Fruit fly (Drosophila melanogaster) whole organism, embryonic: Measurements from ENCODE around the gene CG5107.

Source experiments
- B-H1 ChIP-seq: fragments of 200-800 bp; sonication (Bioruptor generic); IDR thresholded peaks from 3 replicates; pipeline ENCODE4 v1.3.6; 2022; ENCODE audit warnings: missing biosample characterization, missing genetic modification characterization
- BEAF-32 ChIP-seq: fragments of 200-800 bp; sonication (Bioruptor generic); optimal IDR thresholded peaks from 3 replicates; lab custom pipeline; 2017; ENCODE audit warnings: missing biosample characterization, missing genetic modification characterization, mild to moderate bottlenecking, moderate library complexity, missing genetic modification reagents
- Bgb ChIP-seq: fragments of 200-800 bp; sonication (Bioruptor generic); IDR thresholded peaks from 2 replicates; pipeline ENCODE4 v1.3.6; 2022; ENCODE audit warnings: missing biosample characterization, missing genetic modification characterization; ENCODE audit not compliant: partially characterized antibody
- CG10654 ChIP-seq: fragments of 200-800 bp; sonication (Bioruptor generic); optimal IDR thresholded peaks from 2 replicates; lab custom pipeline; 2016; ENCODE audit warnings: missing biosample characterization, missing genetic modification characterization
- CG11247 ChIP-seq: fragments of 200-800 bp; sonication (Bioruptor generic); IDR thresholded peaks from 2 replicates; pipeline ENCODE4 v1.3.6; 2022; ENCODE audit warnings: missing biosample characterization, missing genetic modification characterization
- CG1233 ChIP-seq: fragments of 200-800 bp; sonication (Bioruptor generic); optimal IDR thresholded peaks from 4 replicates; lab custom pipeline; 2018; ENCODE audit warnings: missing biosample characterization, mild to moderate bottlenecking, missing genetic modification characterization
- CG13287 ChIP-seq: fragments of 200-800 bp; sonication (Bioruptor generic); IDR thresholded peaks from 2 replicates; pipeline ENCODE4 v1.3.6; 2022; ENCODE audit warnings: missing biosample characterization, missing genetic modification characterization; ENCODE audit not compliant: partially characterized antibody
- CG14860 ChIP-seq: fragments of 200-800 bp; sonication (Bioruptor generic); IDR thresholded peaks from 3 replicates; pipeline ENCODE4 v1.3.6; 2022; ENCODE audit warnings: missing biosample characterization, missing genetic modification characterization; ENCODE audit not compliant: partially characterized antibody
- CG15011 ChIP-seq: fragments of 200-800 bp; sonication (Bioruptor generic); optimal IDR thresholded peaks from 3 replicates; lab custom pipeline; 2018; ENCODE audit warnings: missing biosample characterization, mild to moderate bottlenecking, missing genetic modification characterization
- CG15514 ChIP-seq: fragments of 200-800 bp; sonication (Bioruptor generic); optimal IDR thresholded peaks from 3 replicates; lab custom pipeline; 2017; ENCODE audit warnings: missing biosample characterization, missing genetic modification characterization, mild to moderate bottlenecking, moderate library complexity, missing genetic modification reagents
- CG1647 ChIP-seq: fragments of 200-800 bp; sonication (Bioruptor generic); optimal IDR thresholded peaks from 3 replicates; lab custom pipeline; 2016; ENCODE audit warnings: missing biosample characterization, missing genetic modification characterization
- CG17186 ChIP-seq: fragments of 200-800 bp; sonication (Bioruptor generic); optimal IDR thresholded peaks from 3 replicates; lab custom pipeline; 2017; ENCODE audit warnings: missing biosample characterization, missing genetic modification reagents, missing genetic modification characterization
- CG17568 ChIP-seq: fragments of 200-800 bp; sonication (Bioruptor generic); optimal IDR thresholded peaks from 2 replicates; lab custom pipeline; 2018; ENCODE audit warnings: missing biosample characterization, mild to moderate bottlenecking, missing genetic modification characterization, moderate library complexity
- CG2116 ChIP-seq: fragments of 200-800 bp; sonication (Bioruptor generic); optimal IDR thresholded peaks from 3 replicates; lab custom pipeline; 2018; ENCODE audit warnings: missing biosample characterization, mild to moderate bottlenecking, missing genetic modification characterization
- CG32767 ChIP-seq: fragments of 200-800 bp; sonication (Bioruptor generic); IDR thresholded peaks from 2 replicates; pipeline ENCODE4 v1.3.6; 2022; ENCODE audit warnings: missing biosample characterization, missing genetic modification characterization
- CG34376 ChIP-seq: fragments of 200-800 bp; sonication (Bioruptor generic); optimal IDR thresholded peaks from 2 replicates; lab custom pipeline; 2018; ENCODE audit warnings: missing biosample characterization, mild to moderate bottlenecking, missing genetic modification characterization
- CG34422 ChIP-seq: fragments of 200-800 bp; sonication (Bioruptor generic); IDR thresholded peaks from 3 replicates; pipeline ENCODE4 v1.3.6; 2022; ENCODE audit warnings: missing biosample characterization, missing genetic modification characterization
- CG4707 ChIP-seq: fragments of 200-800 bp; sonication (Bioruptor generic); optimal IDR thresholded peaks from 2 replicates; lab custom pipeline; 2018; ENCODE audit warnings: missing biosample characterization, mild to moderate bottlenecking, missing genetic modification characterization, moderate library complexity
- CG7786 ChIP-seq: fragments of 200-800 bp; sonication (Bioruptor generic); optimal IDR thresholded peaks from 2 replicates; lab custom pipeline; 2016; ENCODE audit warnings: missing biosample characterization, missing genetic modification characterization
- CG9437 ChIP-seq: fragments of 200-800 bp; sonication (Bioruptor generic); optimal IDR thresholded peaks from 2 replicates; lab custom pipeline; 2018; ENCODE audit warnings: missing biosample characterization, mild to moderate bottlenecking, missing genetic modification characterization
- CTCF ChIP-seq: fragments of 200-800 bp; sonication (Bioruptor generic); optimal IDR thresholded peaks from 2 replicates; lab custom pipeline; 2017; ENCODE audit warnings: missing biosample characterization, mild to moderate bottlenecking, missing genetic modification characterization, moderate library complexity
- CrebB ChIP-seq: fragments of 200-800 bp; sonication (Bioruptor generic); optimal IDR thresholded peaks from 3 replicates; lab custom pipeline; 2018; ENCODE audit warnings: missing biosample characterization, mild to moderate bottlenecking, missing genetic modification characterization
- Dip2 ChIP-seq: fragments of 200-800 bp; sonication (Bioruptor generic); IDR thresholded peaks from 2 replicates; pipeline ENCODE4 v1.3.6; 2022; ENCODE audit warnings: missing biosample characterization, missing genetic modification characterization
- GATAe ChIP-seq: fragments of 200-800 bp; sonication (Bioruptor generic); conservative IDR thresholded peaks from 2 replicates; pipeline ENCODE4 v1.3.6; 2022; ENCODE audit warnings: missing biosample characterization, missing genetic modification characterization
- H15 ChIP-seq: fragments of 200-800 bp; sonication (Bioruptor generic); IDR thresholded peaks from 3 replicates; pipeline ENCODE4 v1.3.6; 2022; ENCODE audit warnings: missing biosample characterization, missing genetic modification characterization
- HmgZ ChIP-seq: fragments of 200-800 bp; sonication (Bioruptor generic); optimal IDR thresholded peaks from 2 replicates; lab custom pipeline; 2018; ENCODE audit warnings: missing biosample characterization, mild to moderate bottlenecking, missing genetic modification characterization
- Hmx ChIP-seq: fragments of 200-800 bp; sonication (Bioruptor generic); optimal IDR thresholded peaks from 2 replicates; lab custom pipeline; 2016; ENCODE audit warnings: missing biosample characterization, missing genetic modification characterization
- Hr3 ChIP-seq: fragments of 200-800 bp; sonication (Bioruptor generic); optimal IDR thresholded peaks from 3 replicates; lab custom pipeline; 2016; ENCODE audit warnings: missing biosample characterization, missing genetic modification characterization
- Mad ChIP-seq: fragments of 200-800 bp; sonication (Bioruptor generic); optimal IDR thresholded peaks from 2 replicates; lab custom pipeline; 2016; ENCODE audit warnings: missing biosample characterization, missing genetic modification characterization
- Rfx ChIP-seq: fragments of 200-800 bp; sonication (Bioruptor generic); IDR thresholded peaks from 2 replicates; pipeline ENCODE4 v1.3.6; 2022; ENCODE audit warnings: missing biosample characterization, missing genetic modification characterization
- Vsx1 ChIP-seq: fragments of 200-800 bp; sonication (Bioruptor generic); optimal IDR thresholded peaks from 2 replicates; lab custom pipeline; 2017; ENCODE audit warnings: missing biosample characterization, mild to moderate bottlenecking, missing genetic modification characterization, missing genetic modification reagents
- Xbp1 ChIP-seq: fragments of 200-800 bp; sonication (Bioruptor generic); optimal IDR thresholded peaks from 3 replicates; lab custom pipeline; 2016; ENCODE audit warnings: missing biosample characterization, mild to moderate bottlenecking, missing genetic modification characterization
- YL-1 ChIP-seq: fragments of 200-800 bp; sonication (Bioruptor generic); optimal IDR thresholded peaks from 3 replicates; lab custom pipeline; 2017; ENCODE audit warnings: missing biosample characterization, mild to moderate bottlenecking, missing genetic modification characterization
- ash1 ChIP-seq: fragments of 200-800 bp; sonication (Bioruptor generic); optimal IDR thresholded peaks from 2 replicates; lab custom pipeline; 2018; ENCODE audit warnings: missing biosample characterization, mild to moderate bottlenecking, missing genetic modification characterization
- ato ChIP-seq: fragments of 200-800 bp; sonication (Bioruptor generic); IDR thresholded peaks from 2 replicates; pipeline ENCODE4 v1.3.6; 2022; ENCODE audit warnings: missing biosample characterization, missing genetic modification characterization; ENCODE audit not compliant: partially characterized antibody
- az2 ChIP-seq: fragments of 200-800 bp; sonication (Bioruptor generic); optimal IDR thresholded peaks from 3 replicates; lab custom pipeline; 2016; ENCODE audit warnings: missing biosample characterization, missing genetic modification characterization
- bbx ChIP-seq: fragments of 200-800 bp; sonication (Bioruptor generic); IDR thresholded peaks from 2 replicates; pipeline ENCODE4 v1.3.6; 2022; ENCODE audit warnings: missing biosample characterization, missing genetic modification characterization; ENCODE audit not compliant: partially characterized antibody
- br ChIP-seq: fragments of >200 bp; optimal IDR thresholded peaks from 2 replicates; lab custom pipeline; 2017
- btn ChIP-seq: fragments of 200-800 bp; sonication (Bioruptor generic); optimal IDR thresholded peaks from 2 replicates; lab custom pipeline; 2016; ENCODE audit warnings: missing biosample characterization, missing genetic modification characterization
- disco-r ChIP-seq: fragments of 200-800 bp; sonication (Bioruptor generic); optimal IDR thresholded peaks from 2 replicates; lab custom pipeline; 2016; ENCODE audit warnings: missing biosample characterization, missing genetic modification characterization
- hb ChIP-seq: fragments of 200-800 bp; sonication (Bioruptor generic); IDR thresholded peaks from 3 replicates; pipeline ENCODE4 v1.3.6; 2022; ENCODE audit warnings: missing biosample characterization, missing genetic modification characterization; ENCODE audit not compliant: partially characterized antibody
- hbn ChIP-seq: fragments of 200-800 bp; sonication (Bioruptor generic); IDR thresholded peaks from 2 replicates; pipeline ENCODE4 v1.3.6; 2022; ENCODE audit warnings: missing biosample characterization, missing genetic modification characterization; ENCODE audit not compliant: partially characterized antibody
- ind ChIP-seq: fragments of 200-800 bp; sonication (Bioruptor generic); optimal IDR thresholded peaks from 3 replicates; lab custom pipeline; 2016; ENCODE audit warnings: missing biosample characterization, missing genetic modification characterization
- lilli ChIP-seq: fragments of 200-800 bp; sonication (Bioruptor generic); optimal IDR thresholded peaks from 3 replicates; lab custom pipeline; 2016; ENCODE audit warnings: missing biosample characterization, missing genetic modification characterization
- org-1 ChIP-seq: fragments of 200-800 bp; sonication (Bioruptor generic); optimal IDR thresholded peaks from 2 replicates; lab custom pipeline; 2017; ENCODE audit warnings: missing biosample characterization, missing genetic modification characterization
- slbo ChIP-seq: fragments of 200-800 bp; sonication (Bioruptor generic); IDR thresholded peaks from 2 replicates; pipeline ENCODE4 v1.3.6; 2022; ENCODE audit warnings: missing biosample characterization, missing genetic modification characterization
- sob ChIP-seq: fragments of 200-800 bp; sonication (Bioruptor generic); IDR thresholded peaks from 2 replicates; pipeline ENCODE4 v1.3.6; 2022; ENCODE audit warnings: missing biosample characterization, missing genetic modification characterization
- sqz ChIP-seq: fragments of 200-800 bp; sonication (Bioruptor generic); optimal IDR thresholded peaks from 3 replicates; lab custom pipeline; 2018; ENCODE audit warnings: missing biosample characterization, mild to moderate bottlenecking, missing genetic modification characterization
- ssp ChIP-seq: fragments of 200-800 bp; sonication (Bioruptor generic); IDR thresholded peaks from 2 replicates; pipeline ENCODE4 v1.3.6; 2022; ENCODE audit warnings: missing biosample characterization, missing genetic modification characterization
- toy ChIP-seq: fragments of 200-800 bp; sonication (Bioruptor generic); IDR thresholded peaks from 2 replicates; pipeline ENCODE4 v1.3.6; 2022; ENCODE audit warnings: missing biosample characterization, missing genetic modification characterization
- vvl ChIP-seq: fragments of 200-800 bp; sonication (Bioruptor generic); IDR thresholded peaks from 2 replicates; pipeline ENCODE4 v1.3.6; 2022; ENCODE audit warnings: missing biosample characterization, missing genetic modification characterization
- wor ChIP-seq: fragments of 200-800 bp; sonication (Bioruptor generic); IDR thresholded peaks from 2 replicates; pipeline ENCODE4 v1.3.6; 2022; ENCODE audit warnings: missing biosample characterization, missing genetic modification characterization

CG5107 gene

DNA sequence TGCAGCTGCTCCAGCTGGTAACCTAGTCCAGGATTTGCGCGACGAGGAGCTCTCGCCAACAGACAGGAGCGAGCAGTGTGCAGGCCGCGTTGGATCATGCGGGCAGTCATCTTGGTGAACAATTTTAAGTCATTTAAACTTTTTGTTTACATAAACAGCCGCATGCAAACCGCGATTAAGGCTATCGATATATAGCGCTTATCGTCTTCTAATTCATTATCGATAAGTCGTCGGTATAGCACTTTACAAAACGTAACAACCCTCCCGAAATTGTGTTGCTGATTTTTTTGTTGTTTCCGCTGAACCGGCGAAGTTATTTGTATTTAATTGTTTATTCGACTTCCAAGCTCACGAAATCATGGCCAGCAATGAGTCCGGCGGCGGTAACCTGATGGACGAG lies 28.2 kb upstream of the CG5107 start, which contains the start of the genes CG4553 and MED28 (continued):
- TF ChIP-seq CG17568 (GFP tag; lab: Kevin White, UChicago) (no peak), HmgZ (peak; percentile 18), Hr3 (no peak), CG2116 (GFP tag; lab: Kevin White, UChicago) (peak; percentile 82), YL-1 (GFP tag; lab: Kevin White, UChicago) (peak; percentile 75), BEAF-32 (peak; percentile 76), Rfx (0 out of 2 replicates have a peak, but pooled peaks have one; percentile 8), CG17186 (peak; percentile 60), CG1233 (GFP tag; lab: Kevin White, UChicago) (no peak), CG4707 (no peak), Vsx1 (no peak), CG13287 (GFP tag; lab: Robert Waterston, UW) (peak; percentile 94), sqz (GFP tag; lab: Kevin White, UChicago) (peak; percentile 13), vvl (GFP tag; lab: Robert Waterston, UW) (0 out of 2 replicates have a peak, but pooled peaks have one; percentile 28), CG15011 (GFP tag; lab: Kevin White, UChicago) (no peak), CG34422 (GFP tag; lab: Robert Waterston, UW) (peak; percentile 46; the same call in 1 of the 3 replicates), CG32767 (GFP tag; lab: Robert Waterston, UW) (peak; percentile 43; the same call in 1 of the 2 replicates), ato (peak; percentile 88), CTCF (GFP tag; lab: Kevin White, UChicago) (peak; percentile 22), Bgb (peak; percentile 86), bbx (peak; percentile 87), CG34376 (GFP tag; lab: Kevin White, UChicago) (peak; percentile 22), btn (GFP tag; lab: Kevin White, UChicago) (no peak), CG9437 (peak; percentile 80), CG14860 (GFP tag; lab: Robert Waterston, UW) (peak; percentile 85), sob (GFP tag; lab: Robert Waterston, UW) (no peak), hbn (peak; percentile 85), CG15514 (GFP tag; lab: Kevin White, UChicago) (peak; percentile 65), hb (GFP tag; lab: Robert Waterston, UW) (peak; percentile 66; the same call in 2 of the 3 replicates), CrebB (tag; lab: Kevin White, UChicago) (no peak)

DNA sequence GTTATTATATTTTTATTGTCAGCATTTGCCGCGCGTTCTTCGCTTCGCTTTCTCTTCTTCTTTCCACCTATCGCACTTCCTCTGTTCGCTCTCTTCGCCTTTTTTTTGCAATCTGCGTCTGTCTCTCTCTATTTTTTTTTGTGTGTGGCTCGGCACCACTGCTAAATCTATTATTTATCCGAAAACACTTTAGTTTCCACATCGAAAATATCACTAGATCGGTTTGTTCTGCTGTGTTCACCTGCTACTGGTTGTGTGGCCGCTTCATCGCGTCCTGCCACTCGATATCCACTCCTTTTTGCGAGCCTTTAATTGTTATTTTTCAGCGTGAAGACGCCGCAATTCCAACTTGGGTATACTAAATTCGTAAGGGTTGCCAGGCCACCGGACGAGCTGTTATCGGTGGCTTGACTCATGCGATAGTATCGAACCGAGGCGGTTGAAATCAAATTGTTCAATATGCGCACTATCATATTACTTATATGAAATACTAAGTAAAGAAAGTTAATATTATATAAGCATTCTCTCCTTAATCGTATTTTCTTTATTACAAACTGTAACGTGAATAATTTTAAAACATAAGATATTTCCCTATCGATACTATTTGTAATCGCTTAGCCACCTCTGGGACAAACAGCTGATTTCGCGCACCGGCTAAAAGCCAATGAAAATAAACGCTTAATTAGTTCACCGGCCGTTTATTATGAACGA lies 22.4 kb upstream of the CG5107 start, which contains the start of the genes XNP, CG42488 and CG5116:
Gene XNP (minus strand): TSS at position 372 of the 711 bp plus-strand sequence.
Gene CG42488 (plus strand): TSS at position 636 of the 711 bp plus-strand sequence.
Gene CG5116 (plus strand): TSS at position 636 of the 711 bp plus-strand sequence.
- TF ChIP-seq Hmx (no peak), wor (no peak), org-1 (GFP tag; lab: Kevin White, UChicago) (no peak), ssp (GFP tag; lab: Robert Waterston, UW) (0 out of 2 replicates have a peak, but pooled peaks have one; percentile 46), toy (no peak), ind (peak; percentile 58), az2 (GFP tag; lab: Kevin White, UChicago) (peak; percentile 27), B-H1 (GFP tag; lab: Robert Waterston, UW) (no peak), lilli (peak; percentile 76), br (lab: Kevin White, UChicago) (no peak), Xbp1 (GFP tag; lab: Kevin White, UChicago) (peak; percentile 66), GATAe (GFP tag; lab: Robert Waterston, UW) (no peak), CG11247 (GFP tag; lab: Robert Waterston, UW) (peak; percentile 37; the same call in 1 of the 2 replicates), disco-r (GFP tag; lab: Kevin White, UChicago) (no peak), CG10654 (GFP tag; lab: Kevin White, UChicago) (peak; percentile 44), Dip2 (GFP tag; lab: Robert Waterston, UW) (no peak), Mad (GFP tag; lab: Kevin White, UChicago) (peak; percentile 39), CG1647 (no peak), ash1 (GFP tag; lab: Kevin White, UChicago) (no peak), H15 (GFP tag; lab: Robert Waterston, UW) (no peak), slbo (GFP tag; lab: Robert Waterston, UW) (peak; percentile 82), CG7786 (GFP tag; lab: Kevin White, UChicago) (peak; percentile 29)
